Worm (Caenorhabditis elegans) whole organism, young adult: ENCODE results near the gene T25E4.1.

Experiments
- ama-1 ChIP-seq, 3 experiments: fragments of 150-350 bp in 1 of 3; sonication (generic microtip) in 2 of 3; optimal IDR thresholded peaks; 2 replicates each; lab custom pipeline; 2014 to 2018; ENCODE audit warnings: missing biosample characterization in 2 of 3, missing genetic modification characterization in 2 of 3, missing genetic modification reagents in 2 of 3
- dpff-1 ChIP-seq: sonication (generic microtip); optimal IDR thresholded peaks from 2 replicates; lab custom pipeline; 2017; ENCODE audit warnings: mild to moderate bottlenecking, missing genetic modification characterization, missing compliant biosample characterization
- ets-4 ChIP-seq: fragments of 200-800 bp; sonication (Bioruptor generic); optimal IDR thresholded peaks from 2 replicates; lab custom pipeline; 2018; ENCODE audit warnings: mild to moderate bottlenecking, missing genetic modification characterization, missing compliant biosample characterization
- let-607 ChIP-seq, 2 experiments: fragments of 200-800 bp in 1 of 2; sonication (Bioruptor generic) in 1 of 2; sonication (generic microtip) in 1 of 2; optimal IDR thresholded peaks; 2 replicates each; lab custom pipeline; 2016 to 2018; ENCODE audit warnings: mild to moderate bottlenecking in 2 of 2, missing compliant biosample characterization in 2 of 2, missing genetic modification characterization in 2 of 2, moderate library complexity in 2 of 2, missing genotype in 1 of 2
- madf-8 ChIP-seq: fragments of 200-800 bp; sonication (Bioruptor generic); conservative IDR thresholded peaks from 2 replicates; pipeline ENCODE4 v1.3.6; 2022; ENCODE audit warnings: missing genetic modification reagents, missing genetic modification characterization, missing compliant biosample characterization
- nfya-2 ChIP-seq: fragments of 200-800 bp; sonication (Bioruptor generic); IDR thresholded peaks from 2 replicates; pipeline ENCODE4 v1.3.6; 2022; ENCODE audit warnings: missing genetic modification reagents, missing genetic modification characterization, missing compliant biosample characterization
- nhr-179 ChIP-seq: sonication (generic microtip); optimal IDR thresholded peaks from 2 replicates; lab custom pipeline; 2016; ENCODE audit warnings: mild to moderate bottlenecking, missing genetic modification characterization, missing compliant biosample characterization
- sea-2 ChIP-seq: fragments of 200-800 bp; sonication (Bioruptor generic); IDR thresholded peaks from 2 replicates; pipeline ENCODE4 v1.3.6; 2022; ENCODE audit warnings: missing genetic modification characterization, missing compliant biosample characterization
- snpc-4 ChIP-seq, 5 experiments: fragments of 150-350 bp in 1 of 5; sonication (generic microtip) in 4 of 5; optimal IDR thresholded peaks; 2 replicates each; lab custom pipeline; 2014 to 2018; ENCODE audit warnings: missing genetic modification characterization in 5 of 5, missing biosample characterization in 3 of 5, antibody characterized with exemption in 2 of 5, mild to moderate bottlenecking in 2 of 5, missing compliant biosample characterization in 2 of 5, missing genotype in 2 of 5, moderate library complexity in 2 of 5, missing genetic modification reagents in 1 of 5
- somi-1 ChIP-seq: fragments of 200-800 bp; sonication (Bioruptor generic); optimal IDR thresholded peaks from 2 replicates; lab custom pipeline; 2018; ENCODE audit warnings: mild to moderate bottlenecking, missing genetic modification characterization, missing compliant biosample characterization
- unc-130 ChIP-seq: sonication (generic microtip); optimal IDR thresholded peaks from 2 replicates; lab custom pipeline; 2016; ENCODE audit warnings: missing genetic modification reagents, missing genetic modification characterization, missing compliant biosample characterization
- unc-62 ChIP-seq: fragments of 150-350 bp; optimal IDR thresholded peaks from 2 replicates; lab custom pipeline; 2014; ENCODE audit warnings: missing biosample characterization, missing genetic modification reagents, missing genetic modification characterization

DNA sequence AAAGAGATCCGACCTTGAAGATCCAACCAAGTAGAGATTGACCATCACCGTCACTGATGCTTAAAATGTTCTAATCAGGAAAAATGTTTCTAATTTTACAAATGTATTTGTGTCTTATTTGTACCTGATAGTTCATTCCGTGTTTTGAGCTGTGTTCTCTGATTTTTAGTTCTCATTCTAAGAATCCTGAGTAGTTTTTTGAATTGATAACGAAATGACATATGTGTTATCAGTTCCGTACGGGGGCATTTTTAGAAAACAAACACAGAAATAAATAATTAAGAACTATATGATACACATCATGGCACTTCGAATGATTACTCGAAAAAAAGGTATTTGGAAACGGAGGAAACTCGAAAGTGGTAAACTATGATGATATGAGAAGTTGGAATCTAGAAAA lies 22.6 kb upstream of the T25E4.1 start:
- TF ChIP-seq snpc-4 (GFP tag; optimal IDR thresholded peaks at IDR 0.05; lab: Kevin White, UChicago) (no peak), snpc-4 (tag; optimal IDR thresholded peaks at IDR 0.05; lab: Kevin White, UChicago) (no peak), nfya-2 (GFP tag; lab: Robert Waterston, UW) (no peak), nhr-179 (tag; lab: Kevin White, UChicago) (no peak), ets-4 (GFP tag; lab: Kevin White, UChicago) (no peak), unc-62 (GFP tag; lab: Kevin White, UChicago) (no peak), ama-1 (optimal IDR thresholded peaks at IDR 0.05; lab: Kevin White, UChicago) (no peak), ama-1 (GFP tag; optimal IDR thresholded peaks at IDR 0.05; lab: Kevin White, UChicago) (no peak), dpff-1 (tag; lab: Kevin White, UChicago) (no peak), somi-1 (no peak), madf-8 (GFP tag; lab: Robert Waterston, UW) (no peak), unc-130 (GFP tag; lab: Kevin White, UChicago) (no peak), let-607 (tag; optimal IDR thresholded peaks at IDR 0.05; lab: Kevin White, UChicago) (no peak), sea-2 (GFP tag; lab: Robert Waterston, UW) (no peak)
